Fruit fly (Drosophila melanogaster) whole organism, embryonic: ENCODE data around the gene Mrp5.
A peak's percentile ranks its signal among the peaks of the same experiment; 100 is the strongest.

Source experiments
- Asciz ChIP-seq: fragments of 200-800 bp; sonication (Bioruptor generic); optimal IDR thresholded peaks from 2 replicates; lab custom pipeline; 2017; ENCODE audit warnings: missing biosample characterization, mild to moderate bottlenecking, missing genetic modification characterization, missing genetic modification reagents
- CG10209 ChIP-seq: fragments of 200-800 bp; sonication (Bioruptor generic); optimal IDR thresholded peaks from 3 replicates; lab custom pipeline; 2017; ENCODE audit warnings: missing biosample characterization, mild to moderate bottlenecking, missing genetic modification characterization, missing genetic modification reagents
- CG10959 ChIP-seq: fragments of 200-800 bp; sonication (Bioruptor generic); IDR thresholded peaks from 2 replicates; pipeline ENCODE4 v1.3.6; 2022; ENCODE audit warnings: missing biosample characterization, missing genetic modification characterization
- CG11247 ChIP-seq: fragments of 200-800 bp; sonication (Bioruptor generic); IDR thresholded peaks from 2 replicates; pipeline ENCODE4 v1.3.6; 2022; ENCODE audit warnings: missing biosample characterization, missing genetic modification characterization
- CG11398 ChIP-seq: fragments of 200-800 bp; sonication (Bioruptor generic); optimal IDR thresholded peaks from 2 replicates; lab custom pipeline; 2016; ENCODE audit warnings: missing biosample characterization, missing genetic modification characterization
- CG12071 ChIP-seq: fragments of 200-800 bp; sonication (Bioruptor generic); optimal IDR thresholded peaks from 3 replicates; lab custom pipeline; 2018; ENCODE audit warnings: missing biosample characterization, mild to moderate bottlenecking, missing genetic modification characterization
- CG1529 ChIP-seq: fragments of 200-800 bp; sonication (Bioruptor generic); optimal IDR thresholded peaks from 3 replicates; lab custom pipeline; 2018; ENCODE audit warnings: missing biosample characterization, missing genetic modification characterization
- CG1603 ChIP-seq: fragments of 200-800 bp; sonication (Bioruptor generic); optimal IDR thresholded peaks from 2 replicates; lab custom pipeline; 2019; ENCODE audit warnings: missing biosample characterization, mild to moderate bottlenecking, missing genetic modification characterization, moderate library complexity
- CG17912 ChIP-seq: fragments of 200-800 bp; sonication (Bioruptor generic); optimal IDR thresholded peaks from 2 replicates; lab custom pipeline; 2018; ENCODE audit warnings: missing biosample characterization, mild to moderate bottlenecking, missing genetic modification characterization
- CG18262 ChIP-seq: fragments of 200-800 bp; optimal IDR thresholded peaks from 3 replicates; lab custom pipeline; 2019; ENCODE audit warnings: missing biosample characterization, mild to moderate bottlenecking, missing genetic modification characterization, moderate library complexity
- CG30431 ChIP-seq: fragments of 200-800 bp; sonication (Bioruptor generic); optimal IDR thresholded peaks from 2 replicates; lab custom pipeline; 2017; ENCODE audit warnings: missing biosample characterization, missing genetic modification characterization
- CG32767 ChIP-seq: fragments of 200-800 bp; sonication (Bioruptor generic); IDR thresholded peaks from 2 replicates; pipeline ENCODE4 v1.3.6; 2022; ENCODE audit warnings: missing biosample characterization, missing genetic modification characterization
- CG3281 ChIP-seq: fragments of 200-800 bp; sonication (Bioruptor generic); optimal IDR thresholded peaks from 3 replicates; lab custom pipeline; 2017; ENCODE audit warnings: missing biosample characterization, mild to moderate bottlenecking, missing genetic modification characterization
- CG34376 ChIP-seq: fragments of 200-800 bp; sonication (Bioruptor generic); optimal IDR thresholded peaks from 2 replicates; lab custom pipeline; 2018; ENCODE audit warnings: missing biosample characterization, mild to moderate bottlenecking, missing genetic modification characterization
- CG4707 ChIP-seq: fragments of 200-800 bp; sonication (Bioruptor generic); optimal IDR thresholded peaks from 2 replicates; lab custom pipeline; 2018; ENCODE audit warnings: missing biosample characterization, mild to moderate bottlenecking, missing genetic modification characterization, moderate library complexity
- CG7357 ChIP-seq: fragments of 200-800 bp; sonication (Bioruptor generic); IDR thresholded peaks from 3 replicates; pipeline ENCODE4 v1.3.6; 2022; ENCODE audit warnings: missing biosample characterization, missing genetic modification characterization
- CG7786 ChIP-seq: fragments of 200-800 bp; sonication (Bioruptor generic); optimal IDR thresholded peaks from 2 replicates; lab custom pipeline; 2016; ENCODE audit warnings: missing biosample characterization, missing genetic modification characterization
- CG7987 ChIP-seq: fragments of 200-800 bp; sonication (Bioruptor generic); optimal IDR thresholded peaks from 2 replicates; lab custom pipeline; 2018; ENCODE audit warnings: missing biosample characterization, mild to moderate bottlenecking, missing genetic modification characterization, moderate library complexity
- CG8089 ChIP-seq: fragments of 200-800 bp; sonication (Bioruptor generic); optimal IDR thresholded peaks from 3 replicates; lab custom pipeline; 2016; ENCODE audit warnings: missing biosample characterization, missing genetic modification characterization
- CG9215 ChIP-seq: fragments of 200-800 bp; sonication (Bioruptor generic); IDR thresholded peaks from 2 replicates; pipeline ENCODE4 v1.3.6; 2022; ENCODE audit warnings: missing biosample characterization, missing genetic modification characterization
- Dbx ChIP-seq: fragments of 200-800 bp; sonication (Bioruptor generic); IDR thresholded peaks from 3 replicates; pipeline ENCODE4 v1.3.6; 2022; ENCODE audit warnings: missing biosample characterization, missing genetic modification characterization
- Dip2 ChIP-seq: fragments of 200-800 bp; sonication (Bioruptor generic); IDR thresholded peaks from 2 replicates; pipeline ENCODE4 v1.3.6; 2022; ENCODE audit warnings: missing biosample characterization, missing genetic modification characterization
- ERR ChIP-seq: fragments of 200-800 bp; sonication (Bioruptor generic); optimal IDR thresholded peaks from 2 replicates; lab custom pipeline; 2016; ENCODE audit warnings: missing biosample characterization, missing genetic modification characterization
- HHEX ChIP-seq: fragments of 200-800 bp; sonication (Bioruptor generic); optimal IDR thresholded peaks from 3 replicates; lab custom pipeline; 2017; ENCODE audit warnings: missing biosample characterization, mild to moderate bottlenecking, missing genetic modification characterization, missing genetic modification reagents
- HmgZ ChIP-seq: fragments of 200-800 bp; sonication (Bioruptor generic); optimal IDR thresholded peaks from 2 replicates; lab custom pipeline; 2018; ENCODE audit warnings: missing biosample characterization, mild to moderate bottlenecking, missing genetic modification characterization
- Hmr ChIP-seq: fragments of 200-800 bp; sonication (Bioruptor generic); optimal IDR thresholded peaks from 3 replicates; lab custom pipeline; 2017; ENCODE audit warnings: mild to moderate bottlenecking, missing biosample characterization, missing genetic modification reagents, missing genetic modification characterization
- Sox102F ChIP-seq: fragments of 200-800 bp; sonication (Bioruptor generic); optimal IDR thresholded peaks from 2 replicates; lab custom pipeline; 2018; ENCODE audit warnings: missing biosample characterization, mild to moderate bottlenecking, missing genetic modification characterization, moderate library complexity
- TFAM ChIP-seq: fragments of 200-800 bp; sonication (Bioruptor generic); optimal IDR thresholded peaks from 2 replicates; lab custom pipeline; 2017; ENCODE audit warnings: missing biosample characterization, missing genetic modification characterization, inconsistent platforms
- Taf1 ChIP-seq: fragments of 200-800 bp; sonication (Bioruptor generic); IDR thresholded peaks from 2 replicates; pipeline ENCODE4 v1.3.6; 2022; ENCODE audit warnings: missing biosample characterization, missing genetic modification characterization
- ase ChIP-seq: fragments of 200-800 bp; sonication (Bioruptor generic); IDR thresholded peaks from 3 replicates; pipeline ENCODE4 v1.3.6; 2022; ENCODE audit warnings: missing biosample characterization, missing genetic modification characterization
- az2 ChIP-seq: fragments of 200-800 bp; sonication (Bioruptor generic); optimal IDR thresholded peaks from 3 replicates; lab custom pipeline; 2016; ENCODE audit warnings: missing biosample characterization, missing genetic modification characterization
- bowl ChIP-seq: fragments of 200-800 bp; sonication (Bioruptor generic); IDR thresholded peaks from 2 replicates; pipeline ENCODE4 v1.3.6; 2022; ENCODE audit warnings: missing biosample characterization, missing genetic modification characterization
- croc ChIP-seq: fragments of 200-800 bp; sonication (Bioruptor generic); conservative IDR thresholded peaks from 3 replicates; pipeline ENCODE4 v1.3.6; 2022; ENCODE audit warnings: missing biosample characterization, missing genetic modification characterization
- dm ChIP-seq: fragments of 200-800 bp; sonication (Bioruptor generic); optimal IDR thresholded peaks from 3 replicates; lab custom pipeline; 2016; ENCODE audit warnings: missing biosample characterization, missing genetic modification characterization
- dpn ChIP-seq, 2 experiments: fragments of 200-800 bp; sonication (Bioruptor generic); optimal IDR thresholded peaks; 3 replicates each; lab custom pipeline; 2016; ENCODE audit warnings: missing biosample characterization in 2 of 2, missing genetic modification characterization in 2 of 2
- grn ChIP-seq: fragments of 200-800 bp; sonication (Bioruptor generic); optimal IDR thresholded peaks from 3 replicates; lab custom pipeline; 2017; ENCODE audit warnings: missing biosample characterization, missing genetic modification characterization
- gsb ChIP-seq: fragments of 200-800 bp; sonication (Bioruptor generic); IDR thresholded peaks from 2 replicates; pipeline ENCODE4 v1.3.6; 2022; ENCODE audit warnings: missing biosample characterization, missing genetic modification characterization
- gt ChIP-seq: fragments of 200-800 bp; sonication (Bioruptor generic); IDR thresholded peaks from 2 replicates; pipeline ENCODE4 v1.3.6; 2022; ENCODE audit warnings: missing biosample characterization, missing genetic modification characterization
- h ChIP-seq: fragments of >200 bp; optimal IDR thresholded peaks from 2 replicates; lab custom pipeline; 2017
- maf-S ChIP-seq: fragments of 200-800 bp; sonication (Bioruptor generic); optimal IDR thresholded peaks from 2 replicates; lab custom pipeline; 2016; ENCODE audit warnings: missing biosample characterization, missing genetic modification characterization
- nerfin-1 ChIP-seq: fragments of 200-800 bp; sonication (Bioruptor generic); optimal IDR thresholded peaks from 3 replicates; lab custom pipeline; 2019; ENCODE audit warnings: missing biosample characterization, mild to moderate bottlenecking, missing genetic modification characterization, moderate library complexity
- nom ChIP-seq: fragments of 200-800 bp; sonication (Bioruptor generic); optimal IDR thresholded peaks from 2 replicates; lab custom pipeline; 2017; ENCODE audit warnings: missing biosample characterization, missing genetic modification characterization, mild to moderate bottlenecking, moderate library complexity, missing genetic modification reagents
- p53 ChIP-seq: fragments of 200-800 bp; sonication (Bioruptor generic); optimal IDR thresholded peaks from 2 replicates; lab custom pipeline; 2016; ENCODE audit warnings: missing biosample characterization, missing genetic modification characterization
- prd ChIP-seq, 3 experiments: fragments of >200 bp in 2 of 3; fragments of 200-800 bp in 1 of 3; sonication (Bioruptor generic) in 1 of 3; optimal IDR thresholded peaks in 2 of 3; IDR thresholded peaks in 1 of 3; 2 replicates in 2 of 3; 3 replicates in 1 of 3; pipeline versions ENCODE4 v1.3.6 to Lab custom; 2017 to 2022; ENCODE audit warnings: missing biosample characterization in 1 of 3, missing genetic modification characterization in 1 of 3
- repo ChIP-seq: fragments of 200-800 bp; sonication (Bioruptor generic); optimal IDR thresholded peaks from 2 replicates; lab custom pipeline; 2016; ENCODE audit warnings: missing biosample characterization, missing genetic modification characterization
- tna ChIP-seq: fragments of 200-800 bp; sonication (Bioruptor generic); IDR thresholded peaks from 2 replicates; pipeline ENCODE4 v1.3.6; 2022; ENCODE audit warnings: missing biosample characterization, missing genetic modification characterization; ENCODE audit not compliant: partially characterized antibody
- trem ChIP-seq: fragments of 200-800 bp; optimal IDR thresholded peaks from 3 replicates; lab custom pipeline; 2019; ENCODE audit warnings: missing biosample characterization, mild to moderate bottlenecking, missing genetic modification characterization, moderate library complexity
- wdn ChIP-seq: fragments of 200-800 bp; sonication (Bioruptor generic); IDR thresholded peaks from 2 replicates; pipeline ENCODE4 v1.3.6; 2022; ENCODE audit warnings: missing biosample characterization, missing genetic modification characterization
- zen ChIP-seq: fragments of 200-800 bp; sonication (Bioruptor generic); optimal IDR thresholded peaks from 3 replicates; lab custom pipeline; 2018; ENCODE audit warnings: missing biosample characterization, mild to moderate bottlenecking, missing genetic modification characterization, moderate library complexity
- zf30C ChIP-seq: fragments of 200-800 bp; sonication (Bioruptor generic); optimal IDR thresholded peaks from 3 replicates; lab custom pipeline; 2018; ENCODE audit warnings: missing biosample characterization, mild to moderate bottlenecking, missing genetic modification characterization

Gene Mrp5

dm6 chr3R:19905932-19906439 is 30.5 kb upstream of the Mrp5 start (continued):
- peak; percentile 80 for TF ChIP-seq HHEX (GFP tag; lab: Kevin White, UChicago)
- peak; percentile 48 for TF ChIP-seq maf-S (GFP tag; lab: Kevin White, UChicago)
- peak; percentile 86 for TF ChIP-seq HmgZ (tag; lab: Kevin White, UChicago)
- TF ChIP-seq CG11247: peak; percentile 75
- TF ChIP-seq CG1603 (tag; lab: Kevin White, UChicago): peak; percentile 87
- peak; percentile 48 for TF ChIP-seq nerfin-1
- peak; percentile 41 for TF ChIP-seq zen (tag; lab: Kevin White, UChicago)
- peak; percentile 50 for TF ChIP-seq CG1529 (GFP tag; lab: Kevin White, UChicago)
- TF ChIP-seq CG32767 (GFP tag; lab: Robert Waterston, UW): peak; percentile 62; the same call in 1 of the 2 replicates
- TF ChIP-seq ase (GFP tag; lab: Robert Waterston, UW): peak; percentile 80
- TF ChIP-seq TFAM (GFP tag; lab: Kevin White, UChicago): no peak
- no peak for TF ChIP-seq gt
- TF ChIP-seq CG34376 (GFP tag; lab: Kevin White, UChicago): peak; percentile 44
- TF ChIP-seq Dbx (GFP tag; lab: Robert Waterston, UW): peak; percentile 88
- TF ChIP-seq dpn (GFP tag; optimal IDR thresholded peaks at IDR 0.05; lab: Kevin White, UChicago): peak; percentile 71 to 89
- peak; percentile 47; the same call in 1 of the 2 replicates for TF ChIP-seq bowl (GFP tag; lab: Robert Waterston, UW)
- TF ChIP-seq CG4707: peak; percentile 98
- no peak for TF ChIP-seq prd (optimal IDR thresholded peaks at IDR 0.05; lab: Kevin White, UChicago)
- peak; percentile 85 for TF ChIP-seq prd (GFP tag; IDR thresholded peaks at IDR 0.05; lab: Robert Waterston, UW)
- peak; percentile 81 for TF ChIP-seq CG10209
- no peak for TF ChIP-seq Dip2 (GFP tag; lab: Robert Waterston, UW)
- TF ChIP-seq CG10959 (GFP tag; lab: Robert Waterston, UW): peak; percentile 29; the same call in 1 of the 2 replicates
- TF ChIP-seq p53 (GFP tag; lab: Kevin White, UChicago): no peak
- TF ChIP-seq CG7357 (GFP tag; lab: Robert Waterston, UW): peak; percentile 34; the same call in 1 of the 3 replicates
- peak; percentile 78 for TF ChIP-seq CG12071 (GFP tag; lab: Kevin White, UChicago)
- peak; percentile 79 for TF ChIP-seq az2 (GFP tag; lab: Kevin White, UChicago)
- no peak for TF ChIP-seq grn
- TF ChIP-seq Sox102F (GFP tag; lab: Kevin White, UChicago): peak; percentile 81
- peak; percentile 36 for TF ChIP-seq trem
- peak; percentile 50 for TF ChIP-seq Asciz (GFP tag; lab: Kevin White, UChicago)
- peak; percentile 82 for TF ChIP-seq Hmr (GFP tag; lab: Kevin White, UChicago)
- TF ChIP-seq CG8089 (GFP tag; lab: Kevin White, UChicago): peak; percentile 44
- no peak for TF ChIP-seq repo (GFP tag; lab: Kevin White, UChicago)
- TF ChIP-seq croc (GFP tag; lab: Robert Waterston, UW): peak; percentile 50; the same call in 2 of the 3 replicates
- TF ChIP-seq CG30431: peak; percentile 54
- peak; percentile 85 for TF ChIP-seq CG7786 (GFP tag; lab: Kevin White, UChicago)
- peak; percentile 44 for TF ChIP-seq dm (GFP tag; lab: Kevin White, UChicago)
- TF ChIP-seq wdn (GFP tag; lab: Robert Waterston, UW): peak; percentile 79
- TF ChIP-seq CG3281 (GFP tag; lab: Kevin White, UChicago): peak; percentile 79
- TF ChIP-seq ERR (GFP tag; lab: Kevin White, UChicago): peak; percentile 81
- peak; percentile 70 for TF ChIP-seq gsb (GFP tag; lab: Robert Waterston, UW)
- TF ChIP-seq nom (GFP tag; lab: Kevin White, UChicago): peak; percentile 60
- peak; percentile 58 for TF ChIP-seq CG11398 (GFP tag; lab: Kevin White, UChicago)
- TF ChIP-seq Taf1 (GFP tag; lab: Robert Waterston, UW): peak; percentile 83
- TF ChIP-seq CG17912 (GFP tag; lab: Kevin White, UChicago): no peak
- no peak for TF ChIP-seq zf30C (GFP tag; lab: Kevin White, UChicago)
- no peak for TF ChIP-seq tna (GFP tag; lab: Robert Waterston, UW)
- no peak for TF ChIP-seq h (lab: Kevin White, UChicago)
- TF ChIP-seq CG7987 (GFP tag; lab: Kevin White, UChicago): peak; percentile 35
- peak; percentile 85 for TF ChIP-seq CG9215 (GFP tag; lab: Robert Waterston, UW)
- TF ChIP-seq CG18262: peak; percentile 72
